Fruit fly (Drosophila melanogaster) Kc167 (cell line): ENCODE measurements around the gene H2.0.

Source experiments
- Myc ChIP-seq: fragments of >200 bp; optimal IDR thresholded peaks from 2 replicates; lab custom pipeline; 2017; ENCODE audit warnings: missing external identifiers
- h ChIP-seq: fragments of >200 bp; optimal IDR thresholded peaks from 3 replicates; lab custom pipeline; 2018; ENCODE audit warnings: missing external identifiers

dm6 chr2L:6046865-6047264, 27.7 kb upstream of the H2.0 start:
- TF ChIP-seq Myc (lab: Kevin White, UChicago): no peak
- TF ChIP-seq h: no peak
